Fruit fly (Drosophila melanogaster): ENCODE data around the gene Or19b.

DNA sequence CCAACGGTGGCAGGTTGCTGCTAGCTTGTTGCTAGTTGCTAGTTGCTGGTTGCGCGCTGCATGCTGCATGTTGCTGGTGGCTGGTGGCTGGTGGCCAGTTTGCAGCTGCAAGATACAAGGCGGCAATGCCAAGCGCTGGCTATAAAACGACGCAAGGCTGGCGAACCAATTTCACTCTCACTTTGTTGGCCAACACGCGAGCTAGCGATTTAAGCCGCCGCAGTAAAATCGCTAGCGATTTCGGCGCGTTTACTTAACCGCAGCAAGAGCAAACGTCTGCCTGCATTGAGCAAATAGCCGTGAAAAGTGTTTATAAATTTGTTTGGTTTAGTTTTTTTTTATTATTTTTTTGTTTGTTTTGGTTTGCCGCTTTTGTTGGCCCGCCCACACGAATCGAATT is 39.2 kb downstream of the Or19b start, which contains the start of gene CG15322:
- TF ChIP-seq CG8301 (tag; optimal IDR thresholded peaks at IDR 0.05) (no peak), Pif1B (GFP tag; optimal IDR thresholded peaks at IDR 0.05) (no peak), CG15710 (tag; optimal IDR thresholded peaks at IDR 0.05) (no peak), CG32121 (GFP tag; IDR thresholded peaks at IDR 0.05) (no peak), rn (GFP tag; IDR thresholded peaks at IDR 0.05) (no peak), CG14655 (GFP tag; optimal IDR thresholded peaks at IDR 0.05) (no peak), EcR (GFP tag; optimal IDR thresholded peaks at IDR 0.05) (no peak), CG12605 (GFP tag; IDR thresholded peaks at IDR 0.05) (no peak), CG8159 (tag; optimal IDR thresholded peaks at IDR 0.05) (no peak), Pif1A (GFP tag; optimal IDR thresholded peaks at IDR 0.05) (no peak), D1 (tag; optimal IDR thresholded peaks at IDR 0.05) (no peak)

All from whole organism, pupa.